Fruit fly (Drosophila melanogaster): ENCODE measurements around the gene CG4022.
A peak's percentile ranks its signal among the peaks of the same experiment; 100 is the strongest.

Gene CG4022

DNA sequence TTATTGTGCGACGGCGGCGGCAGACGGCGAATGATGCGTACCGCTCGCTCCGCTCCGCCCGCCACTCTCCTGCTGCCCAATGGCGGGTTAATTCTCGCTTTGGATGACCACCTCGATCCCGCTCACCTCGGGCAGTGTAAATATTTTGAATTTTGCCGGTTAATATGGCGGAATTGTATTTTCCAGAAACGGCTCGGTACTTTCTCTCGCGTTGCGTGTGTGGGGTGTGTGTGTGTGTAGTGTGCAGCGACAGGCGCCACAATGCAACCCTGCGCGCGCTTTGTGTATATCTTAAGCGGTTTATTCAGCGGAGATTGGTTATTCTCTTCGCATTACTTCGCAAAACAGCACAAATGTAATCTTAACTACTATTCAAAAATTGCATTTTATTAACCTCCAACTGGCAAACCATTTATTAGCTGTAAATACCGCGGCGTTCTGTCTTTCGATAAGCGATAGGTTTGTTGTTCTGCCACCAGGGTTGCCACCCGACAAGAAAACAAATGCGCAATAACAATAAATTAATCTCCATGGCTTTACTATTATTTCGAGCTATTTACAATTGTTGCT lies 45.3 kb upstream of the CG4022 start, which contains the start of the genes phol and CG3552 (continued):
- TF ChIP-seq E2f2 (GFP tag; IDR thresholded peaks at IDR 0.05) (peak; percentile 66), Stat92E (GFP tag; optimal IDR thresholded peaks at IDR 0.05) (no peak), CG2116 (GFP tag; optimal IDR thresholded peaks at IDR 0.05) (peak; percentile 98), Dip3 (GFP tag; optimal IDR thresholded peaks at IDR 0.05) (no peak), CG17361 (GFP tag; IDR thresholded peaks at IDR 0.05) (0 out of 3 replicates have a peak, but pooled peaks have one; percentile 42), CoRest (tag; optimal IDR thresholded peaks at IDR 0.05) (peak; percentile 24), CG10267 (tag; optimal IDR thresholded peaks at IDR 0.05) (peak; percentile 48), CG18262 (tag; optimal IDR thresholded peaks at IDR 0.05) (peak; percentile 13), CG10321 (GFP tag; IDR thresholded peaks at IDR 0.05) (no peak), knrl (GFP tag; IDR thresholded peaks at IDR 0.05; ENCODE audit: partially characterized antibody) (0 out of 3 replicates have a peak, but pooled peaks have one; percentile 37), chinmo (GFP tag; IDR thresholded peaks at IDR 0.05; ENCODE audit: partially characterized antibody) (0 out of 4 replicates have a peak, but pooled peaks have one; percentile 36), ftz-f1 (GFP tag; optimal IDR thresholded peaks at IDR 0.05) (no peak), shn (GFP tag; optimal IDR thresholded peaks at IDR 0.05) (peak; percentile 21), CG30403 (GFP tag; optimal IDR thresholded peaks at IDR 0.05) (peak; percentile 8), lab (GFP tag; optimal IDR thresholded peaks at IDR 0.05) (peak; percentile 35), Vsx1 (GFP tag; optimal IDR thresholded peaks at IDR 0.05) (no peak), pita (GFP tag; optimal IDR thresholded peaks at IDR 0.05) (no peak), sna (GFP tag; IDR thresholded peaks at IDR 0.05; ENCODE audit: partially characterized antibody) (peak; percentile 66; the same call in 1 of the 2 replicates), CG2120 (GFP tag; optimal IDR thresholded peaks at IDR 0.05) (peak; percentile 40), crol (GFP tag; IDR thresholded peaks at IDR 0.05) (peak; percentile 25; the same call in 1 of the 2 replicates), gsb (GFP tag; IDR thresholded peaks at IDR 0.05) (no peak), Ets97D (GFP tag; optimal IDR thresholded peaks at IDR 0.05) (peak; percentile 41), CG1603 (tag; optimal IDR thresholded peaks at IDR 0.05) (peak; percentile 73), CG13287 (GFP tag; IDR thresholded peaks at IDR 0.05; ENCODE audit: partially characterized antibody) (peak; percentile 31; the same call in 1 of the 2 replicates), Nf-YC (tag; optimal IDR thresholded peaks at IDR 0.05) (peak; percentile 43), CG3847 (GFP tag; IDR thresholded peaks at IDR 0.05) (no peak), CG34376 (GFP tag; optimal IDR thresholded peaks at IDR 0.05) (peak; percentile 5), NfI (GFP tag; optimal IDR thresholded peaks at IDR 0.05) (no peak), dm (GFP tag; optimal IDR thresholded peaks at IDR 0.05) (peak; percentile 68), CG13624 (GFP tag; optimal IDR thresholded peaks at IDR 0.05) (peak; percentile 88), CG8290 (GFP tag; optimal IDR thresholded peaks at IDR 0.05) (no peak), CG8290 (tag; optimal IDR thresholded peaks at IDR 0.05) (no peak), gfzf (GFP tag; optimal IDR thresholded peaks at IDR 0.05) (peak; percentile 51), inv (GFP tag; IDR thresholded peaks at IDR 0.05; ENCODE audit: partially characterized antibody) (peak; percentile 39), CG12391 (tag; optimal IDR thresholded peaks at IDR 0.05) (peak; percentile 34), tll (GFP tag; optimal IDR thresholded peaks at IDR 0.05) (peak in 1 of 2 experiments; percentile 13), CG1529 (GFP tag; optimal IDR thresholded peaks at IDR 0.05) (no peak), CG30020 (tag; optimal IDR thresholded peaks at IDR 0.05) (peak; percentile 59), dan (GFP tag; IDR thresholded peaks at IDR 0.05) (no peak), abd-A (tag; optimal IDR thresholded peaks at IDR 0.05) (peak; percentile 61), CG16813 (GFP tag; IDR thresholded peaks at IDR 0.05; ENCODE audit: partially characterized antibody) (peak; percentile 53; the same call in 2 of the 3 replicates), bab2 (GFP tag; optimal IDR thresholded peaks at IDR 0.05) (peak; percentile 20), nmo (GFP tag; optimal IDR thresholded peaks at IDR 0.05) (peak; percentile 30), z (GFP tag; IDR thresholded peaks at IDR 0.05) (no peak), CG10543 (GFP tag; optimal IDR thresholded peaks at IDR 0.05) (peak; percentile 45), Atf-2 (GFP tag; optimal IDR thresholded peaks at IDR 0.05) (peak; percentile 4), CG12769 (tag; optimal IDR thresholded peaks at IDR 0.05) (peak; percentile 10), PHDP (tag; optimal IDR thresholded peaks at IDR 0.05) (peak; percentile 7)

Data from whole organism, embryonic.